Comparison of ENCODE assay signal across 1 fruit fly cellular context in the genomic region with DNA sequence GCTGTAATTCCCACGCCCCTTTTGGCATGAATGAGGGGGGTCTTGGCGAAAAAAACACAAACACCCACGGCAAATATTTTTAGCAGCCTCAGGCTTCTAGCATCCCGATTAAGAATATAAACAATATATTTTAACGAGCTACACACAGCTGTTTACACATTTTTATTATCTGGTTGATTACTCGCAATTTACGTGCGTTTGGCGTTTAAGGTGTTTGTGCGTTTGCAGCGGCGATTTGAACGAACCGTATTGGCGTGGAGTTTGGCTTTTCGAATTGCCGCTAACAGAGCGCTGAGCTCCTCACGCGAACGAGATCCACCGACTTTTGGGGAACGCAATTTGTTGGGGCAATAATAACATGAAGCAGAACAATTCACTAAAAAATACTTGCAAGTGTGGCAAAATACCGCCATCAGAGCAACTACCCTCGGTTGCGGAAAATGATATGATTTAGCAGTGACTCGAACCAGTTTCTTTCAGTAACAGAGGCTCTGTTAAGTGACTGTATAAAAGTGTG.
TF ChIP-seq lines count a peak whose summit lies in the region.

A gene (minus strand): TSS at position 321 of the 517 bp plus-strand sequence.

TF ChIP-seq in whole organism, embryonic, 481 proteins besides CTCF, POLR2A, EP300 and RAD21 (continued from another document and continues in another):
- no peak for TF ChIP-seq jing (GFP tag; optimal IDR thresholded peaks at IDR 0.05; lab: Kevin White, UChicago)
- peak; percentile 84 for TF ChIP-seq CG15514 (GFP tag; optimal IDR thresholded peaks at IDR 0.05; lab: Kevin White, UChicago)
- TF ChIP-seq NC2α (GFP tag; optimal IDR thresholded peaks at IDR 0.05; lab: Kevin White, UChicago): no peak
- peak; percentile 45 for TF ChIP-seq CG2120 (GFP tag; optimal IDR thresholded peaks at IDR 0.05; lab: Kevin White, UChicago)
- no peak for TF ChIP-seq gt (GFP tag; IDR thresholded peaks at IDR 0.05; lab: Robert Waterston, UW)
- no peak for TF ChIP-seq Poxn (GFP tag; IDR thresholded peaks at IDR 0.05; lab: Robert Waterston, UW)
- peak; percentile 24 for TF ChIP-seq NK7.1 (GFP tag; optimal IDR thresholded peaks at IDR 0.05; lab: Kevin White, UChicago)
- peak; percentile 48 for TF ChIP-seq vfl (GFP tag; optimal IDR thresholded peaks at IDR 0.05; lab: Kevin White, UChicago)
- no peak for TF ChIP-seq CG14860 (GFP tag; IDR thresholded peaks at IDR 0.05; lab: Robert Waterston, UW; ENCODE audit: partially characterized antibody)
- peak; percentile 98 for TF ChIP-seq CG9797 (GFP tag; optimal IDR thresholded peaks at IDR 0.05; lab: Kevin White, UChicago)
- TF ChIP-seq CG13296 (GFP tag; optimal IDR thresholded peaks at IDR 0.05; lab: Kevin White, UChicago): peak; percentile 62
- peak; percentile 65 for TF ChIP-seq CG8290 (GFP tag; optimal IDR thresholded peaks at IDR 0.05; lab: Kevin White, UChicago)
- peak in 1 of 2 experiments; percentile 86 for TF ChIP-seq CG8290 (tag; optimal IDR thresholded peaks at IDR 0.05; lab: Kevin White, UChicago)
- TF ChIP-seq CG12155 (GFP tag; optimal IDR thresholded peaks at IDR 0.05; lab: Kevin White, UChicago): peak; percentile 33
- TF ChIP-seq CG11247 (GFP tag; IDR thresholded peaks at IDR 0.05; lab: Robert Waterston, UW): 0 out of 2 replicates have a peak, but pooled peaks have one; percentile 25
- no peak for TF ChIP-seq jigr1 (GFP tag; IDR thresholded peaks at IDR 0.05; lab: Robert Waterston, UW)
- peak; percentile 60; the same call in 1 of the 2 replicates for TF ChIP-seq amos (GFP tag; IDR thresholded peaks at IDR 0.05; lab: Robert Waterston, UW; ENCODE audit: partially characterized antibody)
- TF ChIP-seq CG32532 (GFP tag; IDR thresholded peaks at IDR 0.05; lab: Robert Waterston, UW): peak; percentile 54
- no peak for TF ChIP-seq CG8359 (GFP tag; optimal IDR thresholded peaks at IDR 0.05; lab: Kevin White, UChicago; ENCODE audit: borderline replicate concordance)
- TF ChIP-seq tap (tag; optimal IDR thresholded peaks at IDR 0.05; lab: Kevin White, UChicago): peak; percentile 27
- TF ChIP-seq CG11696 (GFP tag; IDR thresholded peaks at IDR 0.05; lab: Robert Waterston, UW): 0 out of 2 replicates have a peak, but pooled peaks have one; percentile 51
- peak; percentile 36; the same call in 1 of the 2 replicates for TF ChIP-seq CG31441 (GFP tag; IDR thresholded peaks at IDR 0.05; lab: Robert Waterston, UW)
- peak; percentile 10 for TF ChIP-seq CG6813 (GFP tag; optimal IDR thresholded peaks at IDR 0.05; lab: Kevin White, UChicago)
- no peak; the same call in 2 of the 3 replicates for TF ChIP-seq B-H1 (GFP tag; IDR thresholded peaks at IDR 0.05; lab: Robert Waterston, UW)
- TF ChIP-seq ac (GFP tag; optimal IDR thresholded peaks at IDR 0.05; lab: Kevin White, UChicago): peak; percentile 11
- no peak for TF ChIP-seq Tbp (GFP tag; optimal IDR thresholded peaks at IDR 0.05; lab: Kevin White, UChicago)
- TF ChIP-seq rib (GFP tag; IDR thresholded peaks at IDR 0.05; lab: Robert Waterston, UW): peak; percentile 83; the same call in 1 of the 2 replicates
- peak; percentile 65; the same call in 1 of the 3 replicates for TF ChIP-seq sr (GFP tag; IDR thresholded peaks at IDR 0.05; lab: Robert Waterston, UW)
- TF ChIP-seq CG6683 (GFP tag; optimal IDR thresholded peaks at IDR 0.05; lab: Kevin White, UChicago): peak; percentile 21
- no peak for TF ChIP-seq aop (GFP tag; IDR thresholded peaks at IDR 0.05; lab: Robert Waterston, UW)
- TF ChIP-seq CG6791 (GFP tag; IDR thresholded peaks at IDR 0.05; lab: Robert Waterston, UW; ENCODE audit: partially characterized antibody): peak; percentile 76
- TF ChIP-seq CG3838 (GFP tag; optimal IDR thresholded peaks at IDR 0.05; lab: Kevin White, UChicago): peak; percentile 19
- peak; percentile 86; the same call in 3 of the 4 replicates for TF ChIP-seq chinmo (GFP tag; IDR thresholded peaks at IDR 0.05; lab: Robert Waterston, UW; ENCODE audit: partially characterized antibody)
- peak; percentile 8 for TF ChIP-seq cwo (GFP tag; optimal IDR thresholded peaks at IDR 0.05; lab: Kevin White, UChicago)
- no peak for TF ChIP-seq CG12219 (GFP tag; optimal IDR thresholded peaks at IDR 0.05; lab: Kevin White, UChicago)
- no peak for TF ChIP-seq CG7372 (GFP tag; IDR thresholded peaks at IDR 0.05; lab: Robert Waterston, UW)
- TF ChIP-seq zfh2 (GFP tag; optimal IDR thresholded peaks at IDR 0.05; lab: Kevin White, UChicago): no peak
- peak; percentile 3 for TF ChIP-seq Nf-YB (GFP tag; optimal IDR thresholded peaks at IDR 0.05; lab: Kevin White, UChicago)
- no peak for TF ChIP-seq pan (optimal IDR thresholded peaks at IDR 0.05; lab: Kevin White, UChicago)
- TF ChIP-seq pan (GFP tag; optimal IDR thresholded peaks at IDR 0.05 in 1 of 2, IDR thresholded peaks at IDR 0.05 in 1 of 2): peak in 1 of 2 experiments; percentile 14
- TF ChIP-seq CG17912 (GFP tag; optimal IDR thresholded peaks at IDR 0.05; lab: Kevin White, UChicago): no peak
- peak; percentile 59 for TF ChIP-seq Hand (GFP tag; optimal IDR thresholded peaks at IDR 0.05; lab: Kevin White, UChicago)
- 0 out of 2 replicates have a peak, but pooled peaks have one; percentile 28 for TF ChIP-seq E2f1 (GFP tag; IDR thresholded peaks at IDR 0.05; lab: Robert Waterston, UW)
- 0 out of 2 replicates have a peak, but pooled peaks have one; percentile 26 for TF ChIP-seq hbn (GFP tag; IDR thresholded peaks at IDR 0.05; lab: Robert Waterston, UW; ENCODE audit: partially characterized antibody)
- TF ChIP-seq ind (GFP tag; optimal IDR thresholded peaks at IDR 0.05; lab: Kevin White, UChicago): no peak
- no peak for TF ChIP-seq Doc2 (GFP tag; IDR thresholded peaks at IDR 0.05; lab: Robert Waterston, UW)
- TF ChIP-seq CG10959 (GFP tag; IDR thresholded peaks at IDR 0.05; lab: Robert Waterston, UW): 0 out of 2 replicates have a peak, but pooled peaks have one; percentile 8
- TF ChIP-seq CG1233 (GFP tag; optimal IDR thresholded peaks at IDR 0.05; lab: Kevin White, UChicago): peak; percentile 9
- TF ChIP-seq mirr (GFP tag; optimal IDR thresholded peaks at IDR 0.05; lab: Kevin White, UChicago): peak; percentile 70
- peak; percentile 14 for TF ChIP-seq Elba2 (GFP tag; optimal IDR thresholded peaks at IDR 0.05; lab: Kevin White, UChicago)
- peak; percentile 4 for TF ChIP-seq gcm (GFP tag; optimal IDR thresholded peaks at IDR 0.05; lab: Kevin White, UChicago)
- TF ChIP-seq CG16813 (GFP tag; IDR thresholded peaks at IDR 0.05; lab: Robert Waterston, UW; ENCODE audit: partially characterized antibody): no peak
- TF ChIP-seq CG34224 (GFP tag; IDR thresholded peaks at IDR 0.05; lab: Robert Waterston, UW; ENCODE audit: partially characterized antibody): peak; percentile 57; the same call in 2 of the 3 replicates
- TF ChIP-seq dpn (GFP tag; optimal IDR thresholded peaks at IDR 0.05; lab: Kevin White, UChicago): peak in 1 of 2 experiments; percentile 42
- peak; percentile 29; the same call in 1 of the 2 replicates for TF ChIP-seq HLH3B (GFP tag; IDR thresholded peaks at IDR 0.05; lab: Robert Waterston, UW)
- TF ChIP-seq pb (GFP tag; optimal IDR thresholded peaks at IDR 0.05; lab: Kevin White, UChicago): no peak
- TF ChIP-seq CG8924 (tag; optimal IDR thresholded peaks at IDR 0.05; lab: Kevin White, UChicago): peak; percentile 47
- TF ChIP-seq CG1602 (GFP tag; optimal IDR thresholded peaks at IDR 0.05; lab: Kevin White, UChicago): no peak
- no peak for TF ChIP-seq ro (GFP tag; IDR thresholded peaks at IDR 0.05; lab: Robert Waterston, UW)
- TF ChIP-seq pho (GFP tag; optimal IDR thresholded peaks at IDR 0.05; lab: Kevin White, UChicago): no peak
- TF ChIP-seq CG15269 (tag; optimal IDR thresholded peaks at IDR 0.05; lab: Kevin White, UChicago): peak; percentile 55
- TF ChIP-seq disco-r (GFP tag; optimal IDR thresholded peaks at IDR 0.05; lab: Kevin White, UChicago): peak; percentile 17
- peak; percentile 46; the same call in 1 of the 3 replicates for TF ChIP-seq ken (GFP tag; IDR thresholded peaks at IDR 0.05; lab: Robert Waterston, UW)
- peak in 1 of 2 experiments; percentile 30 for TF ChIP-seq bsh (GFP tag; optimal IDR thresholded peaks at IDR 0.05; lab: Kevin White, UChicago)
- peak; percentile 34; the same call in 1 of the 2 replicates for TF ChIP-seq onecut (GFP tag; IDR thresholded peaks at IDR 0.05; lab: Robert Waterston, UW)
- peak; percentile 98 for TF ChIP-seq pita (GFP tag; optimal IDR thresholded peaks at IDR 0.05; lab: Kevin White, UChicago)
- no peak for TF ChIP-seq Side (GFP tag; optimal IDR thresholded peaks at IDR 0.05; lab: Kevin White, UChicago)
- TF ChIP-seq YL-1 (GFP tag; optimal IDR thresholded peaks at IDR 0.05; lab: Kevin White, UChicago): peak; percentile 20
- TF ChIP-seq ci (GFP tag; IDR thresholded peaks at IDR 0.05; lab: Robert Waterston, UW): peak; percentile 79; the same call in 2 of the 3 replicates
- TF ChIP-seq org-1 (GFP tag; optimal IDR thresholded peaks at IDR 0.05; lab: Kevin White, UChicago): no peak
- peak; percentile 52; the same call in 1 of the 3 replicates for TF ChIP-seq knrl (GFP tag; IDR thresholded peaks at IDR 0.05; lab: Robert Waterston, UW; ENCODE audit: partially characterized antibody)
- TF ChIP-seq CG16863 (GFP tag; optimal IDR thresholded peaks at IDR 0.05; lab: Kevin White, UChicago): no peak
- no peak for TF ChIP-seq Hr51 (GFP tag; optimal IDR thresholded peaks at IDR 0.05; lab: Kevin White, UChicago)
- no peak for TF ChIP-seq gcm2 (GFP tag; optimal IDR thresholded peaks at IDR 0.05; lab: Kevin White, UChicago)
- peak; percentile 3 for TF ChIP-seq bab2 (GFP tag; optimal IDR thresholded peaks at IDR 0.05; lab: Kevin White, UChicago)
- peak; percentile 27 for TF ChIP-seq CG11398 (GFP tag; optimal IDR thresholded peaks at IDR 0.05; lab: Kevin White, UChicago)
- peak; percentile 30 for TF ChIP-seq NC2β (GFP tag; optimal IDR thresholded peaks at IDR 0.05; lab: Kevin White, UChicago)
- peak; percentile 97 for TF ChIP-seq Jarid2 (GFP tag; optimal IDR thresholded peaks at IDR 0.05; lab: Kevin White, UChicago)
- TF ChIP-seq D (optimal IDR thresholded peaks at IDR 0.05; lab: Kevin White, UChicago): no peak
- no peak for TF ChIP-seq D (GFP tag; optimal IDR thresholded peaks at IDR 0.05; lab: Kevin White, UChicago)
- peak; percentile 23; the same call in 1 of the 2 replicates for TF ChIP-seq MBD-R2 (GFP tag; IDR thresholded peaks at IDR 0.05; lab: Robert Waterston, UW)
- peak; percentile 46 for TF ChIP-seq scrt (GFP tag; optimal IDR thresholded peaks at IDR 0.05; lab: Kevin White, UChicago)
- TF ChIP-seq CG8281 (tag; optimal IDR thresholded peaks at IDR 0.05; lab: Kevin White, UChicago): no peak
- TF ChIP-seq HmgZ (tag; optimal IDR thresholded peaks at IDR 0.05; lab: Kevin White, UChicago): peak; percentile 89
- TF ChIP-seq sd (tag; optimal IDR thresholded peaks at IDR 0.05; lab: Kevin White, UChicago): peak; percentile 78
- peak; percentile 63 for TF ChIP-seq zfh1 (GFP tag; IDR thresholded peaks at IDR 0.05; lab: Robert Waterston, UW)
- no peak for TF ChIP-seq yki (optimal IDR thresholded peaks at IDR 0.05; lab: Kevin White, UChicago)
- no peak for TF ChIP-seq ATbp (GFP tag; optimal IDR thresholded peaks at IDR 0.05; lab: Kevin White, UChicago)
- TF ChIP-seq CG34422 (GFP tag; IDR thresholded peaks at IDR 0.05; lab: Robert Waterston, UW): peak; percentile 68; the same call in 1 of the 3 replicates
- 0 out of 2 replicates have a peak, but pooled peaks have one; percentile 34 for TF ChIP-seq CG16779 (GFP tag; IDR thresholded peaks at IDR 0.05; lab: Robert Waterston, UW)
- TF ChIP-seq CG12071 (GFP tag; optimal IDR thresholded peaks at IDR 0.05; lab: Kevin White, UChicago): peak; percentile 67
- peak; percentile 53 for TF ChIP-seq slbo (GFP tag; IDR thresholded peaks at IDR 0.05; lab: Robert Waterston, UW)
- TF ChIP-seq hb (GFP tag; IDR thresholded peaks at IDR 0.05; lab: Robert Waterston, UW; ENCODE audit: partially characterized antibody): no peak
- TF ChIP-seq al (GFP tag; IDR thresholded peaks at IDR 0.05; lab: Robert Waterston, UW): 0 out of 2 replicates have a peak, but pooled peaks have one; percentile 24
- TF ChIP-seq so (GFP tag; IDR thresholded peaks at IDR 0.05; lab: Robert Waterston, UW): peak; percentile 70; the same call in 2 of the 3 replicates
- TF ChIP-seq tin (GFP tag; optimal IDR thresholded peaks at IDR 0.05; lab: Kevin White, UChicago): no peak
- TF ChIP-seq ranshi (GFP tag; IDR thresholded peaks at IDR 0.05; lab: Robert Waterston, UW): peak; percentile 40; the same call in 1 of the 2 replicates
- TF ChIP-seq D19A (tag; optimal IDR thresholded peaks at IDR 0.05; lab: Kevin White, UChicago): peak; percentile 32
- no peak for TF ChIP-seq CG43689 (GFP tag; IDR thresholded peaks at IDR 0.05; lab: Robert Waterston, UW)
- TF ChIP-seq Atf-2 (GFP tag; optimal IDR thresholded peaks at IDR 0.05; lab: Kevin White, UChicago): no peak
- TF ChIP-seq tna (GFP tag; IDR thresholded peaks at IDR 0.05; lab: Robert Waterston, UW; ENCODE audit: partially characterized antibody): peak; percentile 71; the same call in 1 of the 2 replicates
- no peak for TF ChIP-seq CG15696 (tag; optimal IDR thresholded peaks at IDR 0.05; lab: Kevin White, UChicago)
- no peak for TF ChIP-seq BtbVII (GFP tag; optimal IDR thresholded peaks at IDR 0.05; lab: Kevin White, UChicago)
- no peak for TF ChIP-seq Rx (GFP tag; IDR thresholded peaks at IDR 0.05; lab: Robert Waterston, UW)
- peak; percentile 62 for TF ChIP-seq CG2712 (tag; optimal IDR thresholded peaks at IDR 0.05; lab: Kevin White, UChicago)
- TF ChIP-seq TFAM (GFP tag; optimal IDR thresholded peaks at IDR 0.05; lab: Kevin White, UChicago): no peak
- no peak for TF ChIP-seq Chrac-16 (GFP tag; optimal IDR thresholded peaks at IDR 0.05; lab: Kevin White, UChicago)
- TF ChIP-seq lov (optimal IDR thresholded peaks at IDR 0.05; lab: Kevin White, UChicago): no peak
- 0 out of 3 replicates have a peak, but pooled peaks have one; percentile 45 for TF ChIP-seq lov (GFP tag; IDR thresholded peaks at IDR 0.05; lab: Robert Waterston, UW)
- TF ChIP-seq trh (GFP tag; optimal IDR thresholded peaks at IDR 0.05; lab: Kevin White, UChicago): no peak
- TF ChIP-seq ab (GFP tag; optimal IDR thresholded peaks at IDR 0.05; lab: Kevin White, UChicago): no peak
- TF ChIP-seq Fer2 (tag; optimal IDR thresholded peaks at IDR 0.05; lab: Kevin White, UChicago): no peak
- TF ChIP-seq CG13894 (tag; optimal IDR thresholded peaks at IDR 0.05; lab: Kevin White, UChicago): peak; percentile 76
- TF ChIP-seq CG9609 (GFP tag; optimal IDR thresholded peaks at IDR 0.05; lab: Kevin White, UChicago): peak; percentile 19
- peak; percentile 69 for TF ChIP-seq Fer1 (GFP tag; optimal IDR thresholded peaks at IDR 0.05; lab: Kevin White, UChicago)
- TF ChIP-seq dmrt99B (tag; optimal IDR thresholded peaks at IDR 0.05; lab: Kevin White, UChicago): peak; percentile 2
- peak; percentile 3 for TF ChIP-seq CG4854 (GFP tag; optimal IDR thresholded peaks at IDR 0.05; lab: Kevin White, UChicago)
- no peak for TF ChIP-seq ERR (GFP tag; optimal IDR thresholded peaks at IDR 0.05; lab: Kevin White, UChicago)
- no peak for TF ChIP-seq CG18764 (GFP tag; optimal IDR thresholded peaks at IDR 0.05; lab: Kevin White, UChicago)
